Worm (Caenorhabditis elegans) whole organism, mixed stage, embryonic: ENCODE measurements around the gene T26C5.2.

Source experiments
- ham-2 ChIP-seq: fragments of 200-800 bp; sonication (Bioruptor generic); optimal IDR thresholded peaks from 2 replicates; lab custom pipeline; 2018; ENCODE audit warnings: mild to moderate bottlenecking, missing genetic modification characterization, missing compliant biosample characterization
- unc-39 ChIP-seq: fragments of 150-350 bp; optimal IDR thresholded peaks from 2 replicates; lab custom pipeline; 2014; ENCODE audit warnings: missing biosample characterization, missing genetic modification characterization

DNA sequence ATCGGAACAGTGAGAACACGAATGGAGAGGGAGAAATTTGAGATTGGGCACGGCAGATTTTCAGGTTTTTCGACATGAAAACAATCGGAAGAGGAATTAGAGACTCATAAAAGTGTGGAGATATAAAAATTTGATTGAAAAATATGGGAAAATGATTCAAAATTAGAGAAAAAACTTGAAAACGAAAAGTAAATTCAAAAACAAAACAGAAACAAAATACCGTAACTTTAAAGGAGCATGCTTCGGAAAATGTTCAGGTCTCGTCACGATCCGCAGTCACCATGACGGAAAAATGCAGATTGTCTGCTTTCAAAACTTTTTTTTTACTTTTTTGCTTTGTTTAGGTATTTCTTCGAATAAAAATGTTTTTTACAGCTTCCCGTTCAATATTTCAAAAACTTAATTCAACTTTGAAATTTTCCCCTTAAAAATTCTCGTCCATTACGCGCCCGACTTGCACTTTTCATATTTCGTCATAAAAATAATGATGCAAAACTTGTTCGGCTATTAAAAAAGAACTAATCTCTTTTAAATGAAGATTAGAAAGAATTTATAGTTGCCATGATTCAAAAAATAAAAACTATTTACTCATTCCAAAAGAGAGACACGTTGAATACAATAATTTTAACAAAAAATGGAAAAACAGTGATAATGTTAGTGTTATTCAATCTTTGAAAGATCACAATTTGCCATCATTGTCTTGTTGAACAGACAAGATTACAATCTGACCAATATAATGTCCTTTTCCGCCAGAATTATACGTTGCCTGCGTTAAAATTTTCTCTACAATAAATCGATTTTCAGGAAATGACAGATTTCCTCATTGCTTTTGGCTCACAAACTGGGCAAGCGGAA is 52.4 kb downstream of the T26C5.2 start, which contains the start of gene mtrr-1:
- TF ChIP-seq ham-2 (GFP tag; lab: Kevin White, UChicago), result no peak
- no peak for TF ChIP-seq unc-39 (tag; lab: Kevin White, UChicago)
